Worm (Caenorhabditis elegans) whole organism, late embryonic: ENCODE results near the gene srbc-10.
"Not testable (repeated sequence)": the region's sequence is repeated elsewhere in the genome, so short reads cannot be mapped to it uniquely, and the experiment has no call there.

Experiments used
- elt-4 ChIP-seq: sonication (generic microtip); optimal IDR thresholded peaks from 2 replicates; lab custom pipeline; 2016; ENCODE audit warnings: missing genetic modification characterization, missing compliant biosample characterization
- nhr-232 ChIP-seq: sonication (generic microtip); optimal IDR thresholded peaks from 2 replicates; lab custom pipeline; 2016; ENCODE audit warnings: missing genetic modification characterization, missing compliant biosample characterization
- npax-4 ChIP-seq: sonication (generic microtip); optimal IDR thresholded peaks from 2 replicates; lab custom pipeline; 2016; ENCODE audit warnings: missing genetic modification characterization, missing compliant biosample characterization
- unc-42 ChIP-seq: sonication (generic microtip); optimal IDR thresholded peaks from 2 replicates; lab custom pipeline; 2016; ENCODE audit warnings: missing genotype, missing genetic modification characterization, missing compliant biosample characterization

DNA sequence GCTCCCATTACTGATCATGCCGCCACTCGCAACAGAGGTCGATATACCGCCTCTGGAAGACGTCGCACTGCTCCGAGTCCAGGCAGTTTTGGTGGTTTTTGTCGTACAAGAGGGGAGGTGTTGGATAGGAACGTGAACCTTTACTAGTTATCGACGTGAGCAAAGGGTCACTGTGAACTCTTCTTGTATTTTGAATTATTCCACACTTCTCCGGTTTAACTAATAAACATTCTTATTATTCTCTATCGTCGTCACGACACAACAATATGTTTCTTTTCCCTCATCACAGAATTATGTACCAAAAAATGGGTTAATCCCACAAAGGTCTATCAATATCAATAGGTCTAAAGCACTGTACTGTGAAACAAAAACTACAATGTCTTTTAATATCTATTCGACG, 18.6 kb upstream of the srbc-10 start, which contains the start of gene nhr-171:
- TF ChIP-seq elt-4 (tag; lab: Kevin White, UChicago); npax-4 (tag; lab: Kevin White, UChicago); unc-42; nhr-232 (tag; lab: Kevin White, UChicago): not testable (repeated sequence)
